Fruit fly (Drosophila melanogaster): ENCODE data around the gene Nepl14.
A peak's percentile ranks its signal among the peaks of the same experiment; 100 is the strongest.

Gene Nepl14

dm6 chr3R:22752929-22753328 is 10.6 kb downstream of the Nepl14 start:
- TF ChIP-seq lz (GFP tag; optimal IDR thresholded peaks at IDR 0.05): no peak
- TF ChIP-seq CG3032 (tag; optimal IDR thresholded peaks at IDR 0.05): no peak
- peak; percentile 35 for TF ChIP-seq svp (GFP tag)
- TF ChIP-seq Gug (GFP tag; IDR thresholded peaks at IDR 0.05): no peak
- no peak for TF ChIP-seq CG34406 (GFP tag; optimal IDR thresholded peaks at IDR 0.05)
- no peak for TF ChIP-seq CG9139 (GFP tag; optimal IDR thresholded peaks at IDR 0.05)
- TF ChIP-seq CG16779 (tag; optimal IDR thresholded peaks at IDR 0.05): no peak
- TF ChIP-seq Hr4 (GFP tag; optimal IDR thresholded peaks at IDR 0.05): no peak
- TF ChIP-seq CG31627 (GFP tag; optimal IDR thresholded peaks at IDR 0.05): no peak
- TF ChIP-seq acj6 (GFP tag; optimal IDR thresholded peaks at IDR 0.05): no peak
- TF ChIP-seq Blimp-1 (GFP tag; optimal IDR thresholded peaks at IDR 0.05): no peak
- TF ChIP-seq Sox102F (GFP tag; optimal IDR thresholded peaks at IDR 0.05): no peak
- TF ChIP-seq CG8119 (GFP tag; IDR thresholded peaks at IDR 0.05): no peak
- TF ChIP-seq CG6163 (GFP tag; IDR thresholded peaks at IDR 0.05): no peak
- TF ChIP-seq fd59A (GFP tag; optimal IDR thresholded peaks at IDR 0.05): no peak
- TF ChIP-seq CG8632 (GFP tag; optimal IDR thresholded peaks at IDR 0.05): no peak
- no peak for TF ChIP-seq Met (GFP tag; optimal IDR thresholded peaks at IDR 0.05)
- no peak for TF ChIP-seq achi (GFP tag; optimal IDR thresholded peaks at IDR 0.05)
- TF ChIP-seq salr (GFP tag; optimal IDR thresholded peaks at IDR 0.05): no peak
- TF ChIP-seq CG11902 (GFP tag; optimal IDR thresholded peaks at IDR 0.05): no peak
- peak; percentile 21 for TF ChIP-seq Eip78C (GFP tag)
- TF ChIP-seq eg (GFP tag; IDR thresholded peaks at IDR 0.05): 0 out of 3 replicates have a peak, but pooled peaks have one; percentile 12
- no peak for TF ChIP-seq CG4318 (GFP tag; optimal IDR thresholded peaks at IDR 0.05)

- TF ChIP-seq Sox102F (GFP tag; optimal IDR thresholded peaks at IDR 0.05) (no peak), svp (GFP tag) (peak; percentile 69)
These were observed 11.8 kb downstream of the Nepl14 start for dm6 chr3R:22751698-22752097.

- TF ChIP-seq CG10669 (GFP tag; optimal IDR thresholded peaks at IDR 0.05): peak; percentile 27
- peak; percentile 64 for TF ChIP-seq Hr4 (GFP tag; optimal IDR thresholded peaks at IDR 0.05)
- TF ChIP-seq CG8119 (GFP tag; IDR thresholded peaks at IDR 0.05): peak; percentile 53; the same call in 2 of the 3 replicates
- TF ChIP-seq CG4318 (GFP tag; optimal IDR thresholded peaks at IDR 0.05): no peak
- TF ChIP-seq Gug (GFP tag; IDR thresholded peaks at IDR 0.05): peak; percentile 47; the same call in 1 of the 2 replicates
- TF ChIP-seq eg (GFP tag; IDR thresholded peaks at IDR 0.05): peak; percentile 62; the same call in 2 of the 3 replicates
- TF ChIP-seq Eip75B (GFP tag; optimal IDR thresholded peaks at IDR 0.05): no peak
- TF ChIP-seq Met (GFP tag; optimal IDR thresholded peaks at IDR 0.05): peak; percentile 36
- TF ChIP-seq CG11762 (GFP tag; optimal IDR thresholded peaks at IDR 0.05; ENCODE audit: insufficient read depth): peak; percentile 42
- peak; percentile 45 for TF ChIP-seq OdsH (GFP tag; optimal IDR thresholded peaks at IDR 0.05)
- TF ChIP-seq Lpt (GFP tag; optimal IDR thresholded peaks at IDR 0.05): no peak
- TF ChIP-seq Sox102F (GFP tag; optimal IDR thresholded peaks at IDR 0.05): peak; percentile 26
- TF ChIP-seq cyc (GFP tag; optimal IDR thresholded peaks at IDR 0.05): peak; percentile 20
- peak; percentile 42 for TF ChIP-seq CG7368 (GFP tag; optimal IDR thresholded peaks at IDR 0.05)
- TF ChIP-seq CG6808 (GFP tag; optimal IDR thresholded peaks at IDR 0.05): no peak
- peak; percentile 65 for TF ChIP-seq svp (GFP tag)
- TF ChIP-seq CG34406 (GFP tag; optimal IDR thresholded peaks at IDR 0.05): peak; percentile 2
- peak; percentile 9 for TF ChIP-seq topi (GFP tag; optimal IDR thresholded peaks at IDR 0.05)
- peak; percentile 18 for TF ChIP-seq Ets96B (tag; optimal IDR thresholded peaks at IDR 0.05)
- TF ChIP-seq Ets21C (GFP tag; optimal IDR thresholded peaks at IDR 0.05): peak; percentile 15
- peak; percentile 29 for TF ChIP-seq Hr39 (GFP tag; optimal IDR thresholded peaks at IDR 0.05)
- no peak for TF ChIP-seq esn (GFP tag; optimal IDR thresholded peaks at IDR 0.05)
- peak; percentile 29 for TF ChIP-seq CG6792 (GFP tag; optimal IDR thresholded peaks at IDR 0.05)
- TF ChIP-seq CG32006 (GFP tag; optimal IDR thresholded peaks at IDR 0.05): peak; percentile 54
- peak; percentile 24 for TF ChIP-seq CG31627 (GFP tag; optimal IDR thresholded peaks at IDR 0.05)
- TF ChIP-seq CG11902 (GFP tag; optimal IDR thresholded peaks at IDR 0.05): no peak
- TF ChIP-seq CG6163 (GFP tag; IDR thresholded peaks at IDR 0.05): peak; percentile 57
- TF ChIP-seq CG10631 (GFP tag; optimal IDR thresholded peaks at IDR 0.05): no peak
- peak; percentile 25 for TF ChIP-seq lz (GFP tag; optimal IDR thresholded peaks at IDR 0.05)
- no peak for TF ChIP-seq salr (GFP tag; optimal IDR thresholded peaks at IDR 0.05)
- TF ChIP-seq fkh (GFP tag; optimal IDR thresholded peaks at IDR 0.05): peak; percentile 9
- TF ChIP-seq Sox14 (GFP tag; optimal IDR thresholded peaks at IDR 0.05): peak; percentile 17
- no peak for TF ChIP-seq Hr38 (GFP tag; optimal IDR thresholded peaks at IDR 0.05)
- TF ChIP-seq pdm3 (GFP tag; optimal IDR thresholded peaks at IDR 0.05): peak; percentile 55
- no peak for TF ChIP-seq CG3919 (GFP tag; optimal IDR thresholded peaks at IDR 0.05)
- no peak for TF ChIP-seq CG1621 (tag; optimal IDR thresholded peaks at IDR 0.05)
- TF ChIP-seq dac (GFP tag; optimal IDR thresholded peaks at IDR 0.05): peak; percentile 16
- TF ChIP-seq acj6 (GFP tag; optimal IDR thresholded peaks at IDR 0.05): peak; percentile 40
- TF ChIP-seq CG3032 (tag; optimal IDR thresholded peaks at IDR 0.05): no peak
These were observed 12.4 kb downstream of the Nepl14 start for dm6 chr3R:22751111-22751510.

Measured in whole organism, prepupa.